Fruit fly (Drosophila melanogaster): ENCODE data around the gene C3G.

The C3G gene

DNA sequence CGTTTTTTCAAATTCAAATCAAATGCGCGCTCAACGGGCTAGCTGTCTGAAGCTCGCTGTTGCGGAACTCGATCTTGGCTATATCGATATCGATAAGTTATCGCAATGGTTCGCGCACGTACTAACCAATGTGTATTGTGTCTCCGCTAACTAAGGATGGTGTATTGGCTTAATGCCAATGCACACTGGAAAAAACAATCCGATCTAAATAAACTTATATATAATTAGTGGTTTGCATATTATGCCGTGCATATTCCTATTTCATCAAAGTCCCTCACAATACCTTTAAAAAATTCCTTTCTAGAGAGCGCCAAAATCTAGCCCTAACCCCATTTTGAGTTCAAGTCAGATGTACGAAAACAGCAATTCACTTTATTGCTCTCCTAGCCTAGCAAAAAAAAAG lies 62.2 kb downstream of the C3G start (continued):
- TF ChIP-seq CG16815 (GFP tag; optimal IDR thresholded peaks at IDR 0.05) = no peak
- TF ChIP-seq org-1 (GFP tag; optimal IDR thresholded peaks at IDR 0.05) = peak; percentile 12
- peak; percentile 35 for TF ChIP-seq jumu (GFP tag; optimal IDR thresholded peaks at IDR 0.05)
- TF ChIP-seq exex (tag; optimal IDR thresholded peaks at IDR 0.05) = peak; percentile 3
- peak; percentile 45 for TF ChIP-seq Dek (tag; optimal IDR thresholded peaks at IDR 0.05)
- peak; percentile 46 for TF ChIP-seq B-H2 (GFP tag; optimal IDR thresholded peaks at IDR 0.05)
- no peak for TF ChIP-seq croc (GFP tag; conservative IDR thresholded peaks at IDR 0.05)
- TF ChIP-seq Nf-YB (GFP tag; optimal IDR thresholded peaks at IDR 0.05) = peak; percentile 1
- peak; percentile 51 for TF ChIP-seq grau (tag; optimal IDR thresholded peaks at IDR 0.05)
- TF ChIP-seq ap (GFP tag; IDR thresholded peaks at IDR 0.05) = no peak
- TF ChIP-seq twi (tag; optimal IDR thresholded peaks at IDR 0.05) = no peak
- TF ChIP-seq CG12769 (tag; optimal IDR thresholded peaks at IDR 0.05) = peak; percentile 62
- TF ChIP-seq CG12104 (GFP tag; optimal IDR thresholded peaks at IDR 0.05) = peak; percentile 14
- TF ChIP-seq Bgb (GFP tag; IDR thresholded peaks at IDR 0.05; ENCODE audit: partially characterized antibody) = peak; percentile 85
- TF ChIP-seq CG10462 (GFP tag; optimal IDR thresholded peaks at IDR 0.05) = peak; percentile 1
- TF ChIP-seq ase (GFP tag; IDR thresholded peaks at IDR 0.05) = 0 out of 3 replicates have a peak, but pooled peaks have one; percentile 26
- no peak for TF ChIP-seq CG9876 (GFP tag; optimal IDR thresholded peaks at IDR 0.05)
- peak; percentile 50 for TF ChIP-seq unpg (GFP tag; optimal IDR thresholded peaks at IDR 0.05)
- TF ChIP-seq ATbp (GFP tag; optimal IDR thresholded peaks at IDR 0.05) = no peak
- TF ChIP-seq lmd (GFP tag; IDR thresholded peaks at IDR 0.05) = peak; percentile 53; the same call in 1 of the 2 replicates
- TF ChIP-seq HmgD (GFP tag; optimal IDR thresholded peaks at IDR 0.05) = peak; percentile 66
- peak; percentile 73 for TF ChIP-seq sob (GFP tag; IDR thresholded peaks at IDR 0.05)
- TF ChIP-seq Optix (GFP tag; IDR thresholded peaks at IDR 0.05) = peak; percentile 44; the same call in 1 of the 3 replicates
- TF ChIP-seq zen2 (GFP tag; IDR thresholded peaks at IDR 0.05; ENCODE audit: partially characterized antibody) = no peak
- peak; percentile 57 for TF ChIP-seq ems (GFP tag; optimal IDR thresholded peaks at IDR 0.05)
- TF ChIP-seq mam (GFP tag; optimal IDR thresholded peaks at IDR 0.05) = peak; percentile 48
- no peak for TF ChIP-seq CG6813 (GFP tag; optimal IDR thresholded peaks at IDR 0.05)
- no peak for TF ChIP-seq CG4854 (GFP tag; optimal IDR thresholded peaks at IDR 0.05)
- TF ChIP-seq bsh (GFP tag; optimal IDR thresholded peaks at IDR 0.05) = peak in 1 of 2 experiments; percentile 35
- peak; percentile 16 for TF ChIP-seq lbe (GFP tag; optimal IDR thresholded peaks at IDR 0.05)
- TF ChIP-seq ken (GFP tag; IDR thresholded peaks at IDR 0.05) = 0 out of 3 replicates have a peak, but pooled peaks have one; percentile 36
- peak; percentile 40 for TF ChIP-seq sug (tag; optimal IDR thresholded peaks at IDR 0.05)
- peak; percentile 48; the same call in 1 of the 2 replicates for TF ChIP-seq wdn (GFP tag; IDR thresholded peaks at IDR 0.05)
- TF ChIP-seq shn (GFP tag; optimal IDR thresholded peaks at IDR 0.05) = no peak
- no peak for TF ChIP-seq bowl (GFP tag; IDR thresholded peaks at IDR 0.05)
- peak; percentile 14 for TF ChIP-seq Fer3 (tag; optimal IDR thresholded peaks at IDR 0.05)
- peak; percentile 87 for TF ChIP-seq Ets97D (GFP tag; optimal IDR thresholded peaks at IDR 0.05)
- TF ChIP-seq CG10959 (GFP tag; IDR thresholded peaks at IDR 0.05) = no peak
- peak; percentile 81 for TF ChIP-seq Sry-δ (GFP tag; optimal IDR thresholded peaks at IDR 0.05)
- no peak for TF ChIP-seq sim (GFP tag; IDR thresholded peaks at IDR 0.05)
- TF ChIP-seq sna (GFP tag; IDR thresholded peaks at IDR 0.05; ENCODE audit: partially characterized antibody) = peak; percentile 67; the same call in 1 of the 2 replicates
- TF ChIP-seq ac (GFP tag; optimal IDR thresholded peaks at IDR 0.05) = no peak
- peak; percentile 31; the same call in 1 of the 3 replicates for TF ChIP-seq Doc3 (GFP tag; IDR thresholded peaks at IDR 0.05; ENCODE audit: partially characterized antibody)
- TF ChIP-seq Pdp1 (GFP tag; optimal IDR thresholded peaks at IDR 0.05) = peak; percentile 29 to 65
- TF ChIP-seq CG4282 (GFP tag; optimal IDR thresholded peaks at IDR 0.05) = peak; percentile 39
- TF ChIP-seq CG17361 (GFP tag; IDR thresholded peaks at IDR 0.05) = no peak
- TF ChIP-seq Tbp (GFP tag; optimal IDR thresholded peaks at IDR 0.05) = no peak
- peak; percentile 51 for TF ChIP-seq MBD-R2 (GFP tag; IDR thresholded peaks at IDR 0.05)
- peak; percentile 2 for TF ChIP-seq CG4820 (GFP tag; optimal IDR thresholded peaks at IDR 0.05)
- TF ChIP-seq CTCF (GFP tag; optimal IDR thresholded peaks at IDR 0.05) = peak; percentile 73
- peak; percentile 13; the same call in 1 of the 2 replicates for TF ChIP-seq al (GFP tag; IDR thresholded peaks at IDR 0.05)

Measured in whole organism, embryonic.